Fruit fly (Drosophila melanogaster): ENCODE measurements around the gene CG4619.

Gene CG4619

DNA sequence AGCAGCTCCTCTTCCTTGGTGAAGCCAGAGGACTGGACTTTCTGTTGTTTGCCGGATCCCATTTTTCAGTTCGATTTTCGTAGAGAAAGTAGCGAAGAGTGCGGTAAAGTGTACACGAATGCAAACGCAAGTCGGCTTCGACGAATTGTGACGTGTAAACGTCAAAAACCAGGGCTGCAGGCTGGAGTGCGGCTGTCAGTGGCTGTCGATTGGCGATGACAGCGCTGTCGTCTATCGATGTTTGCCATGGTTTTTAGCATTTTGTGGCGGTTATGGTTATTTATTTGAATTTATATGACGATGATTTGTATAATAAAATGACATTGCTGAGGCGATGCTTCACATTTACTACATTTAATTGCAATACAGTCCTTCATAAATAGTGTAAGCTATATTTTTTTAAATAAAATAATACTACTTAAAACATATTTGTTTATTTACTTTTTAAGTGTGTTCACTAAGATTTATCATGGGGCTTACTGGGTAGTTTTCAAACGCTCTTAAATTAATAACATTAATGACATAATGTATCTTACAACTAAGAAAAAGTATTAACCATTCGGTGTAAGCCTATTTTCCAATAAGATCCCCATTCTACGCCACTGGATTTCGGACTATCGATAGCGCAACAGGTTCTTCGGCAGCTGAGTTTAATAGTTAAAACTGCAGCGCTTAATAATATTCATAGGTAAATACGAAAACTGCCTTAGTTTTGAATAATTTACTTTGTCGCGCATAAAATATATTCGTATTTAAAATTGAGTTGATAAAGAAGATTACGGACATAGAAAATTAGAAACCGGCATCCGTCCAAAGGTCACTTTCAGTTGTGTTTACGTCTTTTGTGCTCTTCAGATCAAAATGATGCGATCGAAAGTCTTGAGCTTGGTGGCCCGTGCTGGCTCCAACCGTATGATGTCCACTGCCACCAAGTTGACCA lies 20.4 kb upstream of the CG4619 start, which contains the start of the genes CG5885 and CG4598 (continued):
- TF ChIP-seq Doc3 (GFP tag; IDR thresholded peaks at IDR 0.05; ENCODE audit: partially characterized antibody) (peak; percentile 59; the same call in 2 of the 3 replicates), MESR4 (GFP tag; optimal IDR thresholded peaks at IDR 0.05) (peak; percentile 97), Dfd (GFP tag; optimal IDR thresholded peaks at IDR 0.05) (no peak), Sin3A (optimal IDR thresholded peaks at IDR 0.05) (peak; percentile 46), fd3F (GFP tag; optimal IDR thresholded peaks at IDR 0.05) (peak; percentile 66), CG8290 (GFP tag; optimal IDR thresholded peaks at IDR 0.05) (peak; percentile 46), CG8290 (tag; optimal IDR thresholded peaks at IDR 0.05) (peak in 1 of 2 experiments; percentile 76), CG11560 (tag; IDR thresholded peaks at IDR 0.05) (peak; percentile 41; the same call in 1 of the 3 replicates), CG17359 (tag; optimal IDR thresholded peaks at IDR 0.05) (peak; percentile 49), ato (GFP tag; IDR thresholded peaks at IDR 0.05; ENCODE audit: partially characterized antibody) (peak; percentile 51; the same call in 1 of the 2 replicates), sd (tag; optimal IDR thresholded peaks at IDR 0.05) (peak; percentile 15), Atf3 (GFP tag; optimal IDR thresholded peaks at IDR 0.05) (peak; percentile 27), dan (GFP tag; IDR thresholded peaks at IDR 0.05) (no peak), Dbx (GFP tag; IDR thresholded peaks at IDR 0.05) (peak; percentile 80), BEAF-32 (GFP tag; optimal IDR thresholded peaks at IDR 0.05) (peak; percentile 82), ara (GFP tag; IDR thresholded peaks at IDR 0.05) (peak; percentile 35; the same call in 1 of the 2 replicates), tio (GFP tag; optimal IDR thresholded peaks at IDR 0.05) (no peak), chn (GFP tag; optimal IDR thresholded peaks at IDR 0.05) (peak; percentile 54), sna (GFP tag; IDR thresholded peaks at IDR 0.05; ENCODE audit: partially characterized antibody) (no peak), chif (GFP tag; optimal IDR thresholded peaks at IDR 0.05) (peak in 1 of 2 experiments; percentile 30), CG3838 (GFP tag; optimal IDR thresholded peaks at IDR 0.05) (peak; percentile 57), CG14050 (GFP tag; IDR thresholded peaks at IDR 0.05) (no peak; the same call in 1 of the 3 replicates), CG16813 (GFP tag; IDR thresholded peaks at IDR 0.05; ENCODE audit: partially characterized antibody) (peak; percentile 83), CG9215 (GFP tag; IDR thresholded peaks at IDR 0.05) (0 out of 2 replicates have a peak, but pooled peaks have one; percentile 13), Hr39 (optimal IDR thresholded peaks at IDR 0.05) (no peak), Nf-YA (GFP tag; IDR thresholded peaks at IDR 0.05) (no peak), dm (GFP tag; optimal IDR thresholded peaks at IDR 0.05) (no peak), dysf (GFP tag; IDR thresholded peaks at IDR 0.05) (peak; percentile 72; the same call in 2 of the 3 replicates), unc-4 (GFP tag; IDR thresholded peaks at IDR 0.05; ENCODE audit: partially characterized antibody) (peak; percentile 80), fd64A (GFP tag; optimal IDR thresholded peaks at IDR 0.05) (no peak), Opbp (GFP tag; IDR thresholded peaks at IDR 0.05; ENCODE audit: partially characterized antibody) (peak; percentile 89), CG4328 (GFP tag; optimal IDR thresholded peaks at IDR 0.05) (peak; percentile 50), CG6272 (GFP tag; IDR thresholded peaks at IDR 0.05) (no peak; the same call in 1 of the 2 replicates), nerfin-1 (tag; optimal IDR thresholded peaks at IDR 0.05) (peak; percentile 27), CG31441 (GFP tag; IDR thresholded peaks at IDR 0.05) (peak; percentile 64), Max (GFP tag; optimal IDR thresholded peaks at IDR 0.05) (no peak), sr (GFP tag; IDR thresholded peaks at IDR 0.05) (no peak; the same call in 2 of the 3 replicates), pb (GFP tag; optimal IDR thresholded peaks at IDR 0.05) (no peak), C15 (GFP tag; IDR thresholded peaks at IDR 0.05) (0 out of 3 replicates have a peak, but pooled peaks have one; percentile 17), ash1 (GFP tag; optimal IDR thresholded peaks at IDR 0.05) (no peak), prd (optimal IDR thresholded peaks at IDR 0.05) (no peak), prd (GFP tag; IDR thresholded peaks at IDR 0.05) (peak; percentile 54; the same call in 2 of the 3 replicates), CG17328 (GFP tag; IDR thresholded peaks at IDR 0.05) (peak; percentile 70), Aef1 (GFP tag; IDR thresholded peaks at IDR 0.05) (peak; percentile 43; the same call in 2 of the 3 replicates), CG13424 (tag; optimal IDR thresholded peaks at IDR 0.05) (peak; percentile 78), run (tag; optimal IDR thresholded peaks at IDR 0.05) (peak; percentile 17), Lhr (GFP tag; optimal IDR thresholded peaks at IDR 0.05) (peak; percentile 44), HLHmδ (GFP tag; optimal IDR thresholded peaks at IDR 0.05) (no peak), HHEX (GFP tag; optimal IDR thresholded peaks at IDR 0.05) (peak; percentile 38)
